Fruit fly (Drosophila melanogaster) whole organism, pupa: Measurements from ENCODE around the gene CG8861.

Experiments used
- CG10348 ChIP-seq: fragments of 200-800 bp; sonication (Bioruptor generic); IDR thresholded peaks from 2 replicates; pipeline ENCODE4 v1.3.6; 2022; ENCODE audit warnings: missing biosample characterization, missing genetic modification characterization
- CG12605 ChIP-seq: fragments of 200-800 bp; sonication (Bioruptor generic); IDR thresholded peaks from 2 replicates; pipeline ENCODE4 v1.3.6; 2022; ENCODE audit warnings: missing biosample characterization, missing genetic modification characterization
- CG13204 ChIP-seq: fragments of 200-800 bp; sonication (Bioruptor generic); optimal IDR thresholded peaks from 2 replicates; lab custom pipeline; 2018; ENCODE audit warnings: missing biosample characterization, mild to moderate bottlenecking, missing genetic modification characterization, moderate library complexity
- CG14655 ChIP-seq: fragments of 200-800 bp; sonication (Bioruptor generic); optimal IDR thresholded peaks from 3 replicates; lab custom pipeline; 2017; ENCODE audit warnings: mild to moderate bottlenecking, missing biosample characterization, missing genetic modification reagents, missing genetic modification characterization
- CG15710 ChIP-seq: fragments of 200-800 bp; sonication (Bioruptor generic); optimal IDR thresholded peaks from 2 replicates; lab custom pipeline; 2018; ENCODE audit warnings: missing biosample characterization, mild to moderate bottlenecking, missing genetic modification characterization, moderate library complexity
- CG17806 ChIP-seq: fragments of 200-800 bp; sonication (Bioruptor generic); optimal IDR thresholded peaks from 2 replicates; lab custom pipeline; 2018; ENCODE audit warnings: missing biosample characterization, mild to moderate bottlenecking, missing genetic modification characterization, moderate library complexity
- CG32121 ChIP-seq: fragments of 200-800 bp; sonication (Bioruptor generic); IDR thresholded peaks from 2 replicates; pipeline ENCODE4 v1.3.6; 2022; ENCODE audit warnings: missing biosample characterization, missing genetic modification characterization
- CG34367 ChIP-seq: fragments of 200-800 bp; sonication (Bioruptor generic); optimal IDR thresholded peaks from 2 replicates; lab custom pipeline; 2018; ENCODE audit warnings: missing biosample characterization, mild to moderate bottlenecking, missing genetic modification characterization
- CG4496 ChIP-seq: fragments of 200-800 bp; sonication (Bioruptor generic); IDR thresholded peaks from 3 replicates; pipeline ENCODE4 v1.3.6; 2022; ENCODE audit warnings: missing biosample characterization, missing genetic modification characterization
- CG8159 ChIP-seq: fragments of 200-800 bp; sonication (Bioruptor generic); optimal IDR thresholded peaks from 3 replicates; lab custom pipeline; 2018; ENCODE audit warnings: missing biosample characterization, mild to moderate bottlenecking, missing genetic modification characterization, moderate library complexity
- CG8301 ChIP-seq: fragments of 200-800 bp; sonication (Bioruptor generic); optimal IDR thresholded peaks from 2 replicates; lab custom pipeline; 2018; ENCODE audit warnings: missing biosample characterization, mild to moderate bottlenecking, missing genetic modification characterization
- CG9948 ChIP-seq: fragments of 200-800 bp; sonication (Bioruptor generic); optimal IDR thresholded peaks from 2 replicates; lab custom pipeline; 2018; ENCODE audit warnings: missing biosample characterization, mild to moderate bottlenecking, missing genetic modification characterization, moderate library complexity
- D1 ChIP-seq: fragments of 200-800 bp; sonication (Bioruptor generic); optimal IDR thresholded peaks from 2 replicates; lab custom pipeline; 2018; ENCODE audit warnings: missing biosample characterization, mild to moderate bottlenecking, missing genetic modification characterization, moderate library complexity
- EcR ChIP-seq: fragments of 200-800 bp; sonication (Bioruptor generic); optimal IDR thresholded peaks from 3 replicates; lab custom pipeline; 2019; ENCODE audit warnings: missing biosample characterization, missing genetic modification characterization, mild to moderate bottlenecking, moderate library complexity, missing genetic modification reagents
- Ets98B ChIP-seq: fragments of 200-800 bp; sonication (Bioruptor generic); IDR thresholded peaks from 2 replicates; pipeline ENCODE4 v1.3.6; 2022; ENCODE audit warnings: missing biosample characterization, missing genetic modification characterization
- Pif1A ChIP-seq: fragments of 200-800 bp; sonication (Bioruptor generic); optimal IDR thresholded peaks from 3 replicates; lab custom pipeline; 2016; ENCODE audit warnings: missing biosample characterization, missing genetic modification characterization
- Pif1B ChIP-seq: fragments of 200-800 bp; sonication (Bioruptor generic); optimal IDR thresholded peaks from 3 replicates; lab custom pipeline; 2016; ENCODE audit warnings: missing biosample characterization, missing genetic modification characterization
- Snoo ChIP-seq: fragments of 200-800 bp; sonication (Bioruptor generic); optimal IDR thresholded peaks from 3 replicates; lab custom pipeline; 2017; ENCODE audit warnings: missing biosample characterization, mild to moderate bottlenecking, missing genetic modification characterization, inconsistent platforms
- fd96Ca ChIP-seq: fragments of 200-800 bp; sonication (Bioruptor generic); IDR thresholded peaks from 3 replicates; pipeline ENCODE4 v1.3.6; 2022; ENCODE audit warnings: missing biosample characterization, missing genetic modification characterization
- gl ChIP-seq: fragments of 200-800 bp; sonication (Bioruptor generic); optimal IDR thresholded peaks from 2 replicates; lab custom pipeline; 2018; ENCODE audit warnings: missing biosample characterization, mild to moderate bottlenecking, missing genetic modification characterization
- rn ChIP-seq: fragments of 200-800 bp; sonication (Bioruptor generic); IDR thresholded peaks from 2 replicates; pipeline ENCODE4 v1.3.6; 2022; ENCODE audit warnings: missing biosample characterization, missing genetic modification characterization

Gene CG8861

dm6 chr3R:9331861-9332260, 3.5 kb upstream of the CG8861 start, which contains the start of gene CG16749:
Gene CG16749 (minus strand): TSS chr3R:9331885.
- no peak for TF ChIP-seq CG17806 (tag; lab: Kevin White, UChicago)

- TF ChIP-seq Ets98B (GFP tag; lab: Robert Waterston, UW): no peak
- TF ChIP-seq CG4496 (GFP tag; lab: Robert Waterston, UW): no peak
- no peak for TF ChIP-seq CG13204 (GFP tag; lab: Kevin White, UChicago)
- TF ChIP-seq CG32121 (GFP tag; lab: Robert Waterston, UW): no peak
- no peak for TF ChIP-seq CG9948
Observed at dm6 chr3R:9330231-9330630, 1.9 kb upstream of the CG8861 start, which contains the start of gene CG12951. Gene CG12951 (minus strand): TSS chr3R:9330331.

DNA sequence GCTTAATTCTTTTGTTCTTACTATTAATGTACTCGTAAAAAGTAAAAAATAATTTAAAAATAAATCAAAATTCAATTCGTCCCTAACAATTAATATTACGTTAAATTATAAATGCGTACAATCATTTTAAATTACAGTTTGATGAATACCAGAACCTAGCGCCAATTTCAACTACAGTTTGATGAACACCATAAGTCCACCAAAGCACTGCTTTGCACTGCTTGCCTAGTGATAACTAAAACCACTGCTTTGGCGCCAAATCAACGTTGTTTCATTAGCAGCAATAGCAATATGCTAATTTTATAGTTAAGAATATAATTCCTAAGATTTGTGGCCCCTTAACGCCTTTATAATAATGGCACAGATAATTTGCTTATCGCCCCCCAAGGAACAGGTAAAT, 501 bp upstream of the CG8861 start:
- no peak for TF ChIP-seq Ets98B (GFP tag; lab: Robert Waterston, UW)
- peak; percentile 58 for TF ChIP-seq D1 (tag; lab: Kevin White, UChicago)
- no peak for TF ChIP-seq CG17806 (tag; lab: Kevin White, UChicago)

DNA sequence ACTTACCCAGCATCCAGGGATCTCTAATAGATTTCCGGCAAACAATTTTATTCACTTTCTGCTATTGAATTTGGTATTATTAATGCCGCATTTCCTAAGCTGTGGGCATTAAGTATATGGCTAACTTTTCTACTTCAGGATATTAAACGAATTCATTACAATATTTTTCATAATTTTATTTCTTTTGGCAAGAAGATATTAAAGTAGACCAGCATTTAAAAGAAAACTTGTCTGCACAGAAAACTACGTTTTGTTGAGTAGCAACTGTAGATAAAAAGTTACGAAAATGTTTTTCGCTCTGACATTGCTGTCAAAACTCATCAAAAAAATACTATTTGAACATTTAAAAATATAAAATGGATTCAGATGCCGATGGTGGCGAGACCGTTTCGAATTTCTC, 6.8 kb downstream of the CG8861 start, which contains the start of gene HP1e:
Gene HP1e (plus strand): TSS at position 301 of the 400 bp plus-strand sequence.
- no peak for TF ChIP-seq Ets98B (GFP tag; lab: Robert Waterston, UW)
- no peak for TF ChIP-seq Pif1A (GFP tag; lab: Kevin White, UChicago)
- TF ChIP-seq CG8301: no peak
- no peak for TF ChIP-seq Pif1B (GFP tag; lab: Kevin White, UChicago)
- TF ChIP-seq EcR: no peak
- no peak for TF ChIP-seq CG17806 (tag; lab: Kevin White, UChicago)
- TF ChIP-seq CG9948: no peak
- TF ChIP-seq CG10348 (GFP tag; lab: Robert Waterston, UW): no peak
- TF ChIP-seq CG15710 (tag; lab: Kevin White, UChicago): no peak
- no peak for TF ChIP-seq CG13204 (GFP tag; lab: Kevin White, UChicago)
- TF ChIP-seq CG12605 (GFP tag; lab: Robert Waterston, UW): no peak
- no peak for TF ChIP-seq CG4496 (GFP tag; lab: Robert Waterston, UW)
- TF ChIP-seq CG8159 (tag; lab: Kevin White, UChicago): no peak
- TF ChIP-seq D1 (tag; lab: Kevin White, UChicago): no peak
- TF ChIP-seq rn (GFP tag; lab: Robert Waterston, UW): no peak

DNA sequence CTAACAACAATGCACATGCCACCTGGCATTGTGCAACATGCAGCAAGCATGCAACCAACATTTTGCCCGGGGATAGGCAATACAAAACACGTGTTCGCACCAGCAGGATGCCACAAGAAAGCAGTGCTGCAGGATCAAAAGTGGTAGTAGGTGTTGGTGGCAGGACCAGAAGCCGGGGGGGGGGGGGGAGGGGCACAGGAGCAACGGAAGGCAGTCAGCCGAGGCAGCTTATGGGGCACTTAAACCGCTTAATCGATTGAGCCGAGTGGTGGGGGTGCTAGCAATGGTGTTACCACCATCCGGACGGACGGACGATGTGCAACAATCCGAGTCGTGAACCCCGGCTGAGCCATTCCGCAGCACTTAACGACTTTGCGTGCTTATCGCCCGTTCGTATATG, 31.1 kb downstream of the CG8861 start:
- TF ChIP-seq CG14655 (GFP tag; lab: Kevin White, UChicago): no peak
- TF ChIP-seq CG8301: no peak
- TF ChIP-seq CG13204 (GFP tag; lab: Kevin White, UChicago): no peak
- no peak for TF ChIP-seq Snoo
- no peak for TF ChIP-seq Ets98B (GFP tag; lab: Robert Waterston, UW)
- no peak for TF ChIP-seq CG8159 (tag; lab: Kevin White, UChicago)
- TF ChIP-seq rn (GFP tag; lab: Robert Waterston, UW): no peak
- no peak for TF ChIP-seq gl (tag; lab: Kevin White, UChicago)
- no peak for TF ChIP-seq CG4496 (GFP tag; lab: Robert Waterston, UW)
- TF ChIP-seq CG32121 (GFP tag; lab: Robert Waterston, UW): no peak
- no peak for TF ChIP-seq CG12605 (GFP tag; lab: Robert Waterston, UW)
- TF ChIP-seq Pif1B (GFP tag; lab: Kevin White, UChicago): no peak
- TF ChIP-seq CG17806 (tag; lab: Kevin White, UChicago): no peak
- TF ChIP-seq EcR: no peak

DNA sequence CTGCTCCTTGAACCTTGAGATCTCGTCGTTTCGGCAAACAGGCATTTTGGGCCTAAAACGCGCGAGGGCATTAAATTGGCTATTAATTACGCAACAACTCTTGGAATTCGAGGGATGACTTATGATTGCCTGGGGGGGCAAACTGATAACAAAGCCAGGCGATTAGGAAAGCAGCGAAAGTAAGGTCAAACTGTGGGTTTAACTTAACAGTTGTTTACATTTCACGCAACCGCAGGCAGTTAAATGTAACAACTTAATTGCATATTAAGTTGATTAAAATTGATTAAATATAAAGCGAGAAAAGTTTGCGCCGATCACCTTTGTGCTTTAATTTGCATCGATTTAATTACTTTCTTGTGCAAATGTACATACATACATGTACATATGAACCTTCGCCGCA, 40.6 kb downstream of the CG8861 start:
- TF ChIP-seq D1 (tag; lab: Kevin White, UChicago) (no peak), Pif1A (GFP tag; lab: Kevin White, UChicago) (no peak), rn (GFP tag; lab: Robert Waterston, UW) (no peak), CG13204 (GFP tag; lab: Kevin White, UChicago) (no peak), CG14655 (GFP tag; lab: Kevin White, UChicago) (no peak), fd96Ca (GFP tag; lab: Robert Waterston, UW) (no peak), CG17806 (tag; lab: Kevin White, UChicago) (no peak), CG4496 (GFP tag; lab: Robert Waterston, UW) (no peak), CG15710 (tag; lab: Kevin White, UChicago) (no peak), Snoo (no peak), Ets98B (GFP tag; lab: Robert Waterston, UW) (no peak), Pif1B (GFP tag; lab: Kevin White, UChicago) (no peak), CG32121 (GFP tag; lab: Robert Waterston, UW) (no peak)
- TF ChIP-seq, all 21 proteins: peak for 0

- TF ChIP-seq Snoo (no peak), CG8301 (no peak), CG34367 (tag; lab: Kevin White, UChicago) (no peak), CG13204 (GFP tag; lab: Kevin White, UChicago) (no peak), Pif1A (GFP tag; lab: Kevin White, UChicago) (no peak), CG8159 (tag; lab: Kevin White, UChicago) (no peak), CG9948 (no peak), CG15710 (tag; lab: Kevin White, UChicago) (no peak), CG17806 (tag; lab: Kevin White, UChicago) (no peak), CG32121 (GFP tag; lab: Robert Waterston, UW) (no peak), CG14655 (GFP tag; lab: Kevin White, UChicago) (no peak), CG4496 (GFP tag; lab: Robert Waterston, UW) (no peak), D1 (tag; lab: Kevin White, UChicago) (no peak), EcR (no peak), fd96Ca (GFP tag; lab: Robert Waterston, UW) (no peak), Pif1B (GFP tag; lab: Kevin White, UChicago) (no peak), rn (GFP tag; lab: Robert Waterston, UW) (no peak)
Observed at dm6 chr3R:9266765-9267164, 61.5 kb downstream of the CG8861 start, which contains the start of the genes TrpRS and Vps16A. Gene TrpRS (minus strand): TSS chr3R:9266904. Gene Vps16A (plus strand): TSS chr3R:9267019.
